Worm (Caenorhabditis elegans) whole organism, early embryonic: Measurements from ENCODE around the gene rol-3.

Experiments
- B0310.2 ChIP-seq: sonication (generic microtip); optimal IDR thresholded peaks from 2 replicates; lab custom pipeline; 2016; ENCODE audit warnings: mild to moderate bottlenecking, missing genetic modification characterization, missing compliant biosample characterization
- F13C5.2 ChIP-seq: sonication (generic microtip); optimal IDR thresholded peaks from 2 replicates; lab custom pipeline; 2017; ENCODE audit warnings: mild to moderate bottlenecking, missing genetic modification characterization, inconsistent platforms, missing compliant biosample characterization
- aly-1 ChIP-seq: sonication (generic microtip); optimal IDR thresholded peaks from 2 replicates; lab custom pipeline; 2016; ENCODE audit warnings: missing genetic modification characterization, missing compliant biosample characterization
- ama-1 ChIP-seq: fragments of 150-350 bp; optimal IDR thresholded peaks from 2 replicates; lab custom pipeline; 2014
- ceh-13 ChIP-seq: fragments of 200-800 bp; sonication (Bioruptor generic); optimal IDR thresholded peaks from 2 replicates; lab custom pipeline; 2018; ENCODE audit warnings: mild to moderate bottlenecking, missing genetic modification characterization, missing compliant biosample characterization
- ceh-36 ChIP-seq: sonication (generic microtip); optimal IDR thresholded peaks from 2 replicates; lab custom pipeline; 2016; ENCODE audit warnings: missing genetic modification characterization, inconsistent platforms, missing compliant biosample characterization
- ets-7 ChIP-seq: sonication (generic microtip); optimal IDR thresholded peaks from 2 replicates; lab custom pipeline; 2016; ENCODE audit warnings: missing genotype, missing genetic modification characterization, missing compliant biosample characterization
- flt-1 ChIP-seq: fragments of 200-800 bp; sonication (Bioruptor generic); IDR thresholded peaks from 2 replicates; pipeline ENCODE4 v1.3.6; 2022; ENCODE audit warnings: missing genetic modification characterization, missing compliant biosample characterization
- hmbx-1 ChIP-seq: sonication (generic microtip); optimal IDR thresholded peaks from 2 replicates; lab custom pipeline; 2016; ENCODE audit warnings: mild to moderate bottlenecking, missing genetic modification characterization, missing compliant biosample characterization
- hmg-4 ChIP-seq: fragments of 200-800 bp; sonication (Bioruptor generic); optimal IDR thresholded peaks from 2 replicates; lab custom pipeline; 2018; ENCODE audit warnings: mild to moderate bottlenecking, missing genetic modification characterization, missing compliant biosample characterization
- hnd-1 ChIP-seq: sonication (generic microtip); optimal IDR thresholded peaks from 2 replicates; lab custom pipeline; 2016; ENCODE audit warnings: missing genetic modification characterization, missing compliant biosample characterization
- pes-1 ChIP-seq: fragments of 200-800 bp; sonication (Bioruptor generic); IDR thresholded peaks from 2 replicates; pipeline ENCODE4 v1.3.6; 2022; ENCODE audit warnings: missing genetic modification reagents, missing genetic modification characterization, missing compliant biosample characterization
- scrt-1 ChIP-seq: fragments of 200-800 bp; sonication (Bioruptor generic); IDR thresholded peaks from 2 replicates; pipeline ENCODE4 v1.3.6; 2022; ENCODE audit warnings: missing genetic modification characterization, missing compliant biosample characterization
- sea-1 ChIP-seq: fragments of 200-800 bp; sonication (Bioruptor generic); conservative IDR thresholded peaks from 2 replicates; pipeline ENCODE4 v1.3.6; 2022; ENCODE audit warnings: missing genetic modification characterization, missing compliant biosample characterization
- tbx-11 ChIP-seq: fragments of 200-800 bp; sonication (Bioruptor generic); IDR thresholded peaks from 2 replicates; pipeline ENCODE4 v1.3.6; 2022; ENCODE audit warnings: missing genetic modification characterization, missing compliant biosample characterization
- tbx-37 ChIP-seq: fragments of 200-800 bp; sonication (Bioruptor generic); conservative IDR thresholded peaks from 2 replicates; pipeline ENCODE4 v1.3.6; 2022; ENCODE audit warnings: missing genetic modification reagents, missing genetic modification characterization, missing compliant biosample characterization
- tra-4 ChIP-seq: sonication (generic microtip); optimal IDR thresholded peaks from 2 replicates; lab custom pipeline; 2017; ENCODE audit warnings: missing genetic modification characterization, missing compliant biosample characterization

The rol-3 gene

DNA sequence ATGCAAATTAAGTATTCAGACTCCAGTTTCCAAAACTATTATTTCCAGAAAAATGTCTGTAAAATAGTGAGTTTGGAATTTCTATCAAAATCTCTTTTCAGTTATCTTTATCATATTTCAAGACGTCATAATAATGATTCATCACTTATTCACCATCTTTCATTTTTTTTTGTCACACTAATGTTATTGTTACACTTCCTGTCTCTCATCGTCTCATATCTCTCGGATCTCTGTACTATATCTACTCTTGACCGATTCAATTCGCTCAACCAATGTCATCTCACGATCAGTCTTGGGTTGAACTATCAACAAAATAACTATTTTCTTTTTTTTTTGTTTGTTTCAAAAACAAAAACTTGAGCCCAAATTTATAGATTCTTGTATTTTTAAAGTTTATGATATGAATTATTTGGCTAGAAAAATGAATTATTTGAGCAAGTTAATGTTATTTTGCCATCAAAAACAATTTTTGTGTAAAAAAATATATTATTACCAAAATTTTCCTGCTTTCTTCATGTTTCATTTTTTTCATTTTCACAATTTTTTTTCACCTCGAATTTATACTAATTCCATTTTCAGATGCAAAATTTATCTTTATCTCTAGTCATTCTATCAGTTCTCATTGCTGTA, 36.9 kb downstream of the rol-3 start, which contains the start of gene cri-2:
Gene cri-2 (plus strand): TSS at position 580 of the 630 bp plus-strand sequence.
- no peak for TF ChIP-seq tbx-37
- no peak for TF ChIP-seq F13C5.2 (tag; lab: Kevin White, UChicago)
- TF ChIP-seq ceh-36 (tag; lab: Kevin White, UChicago), result no peak
- no peak for TF ChIP-seq hmg-4 (GFP tag; lab: Kevin White, UChicago)
- TF ChIP-seq flt-1 (GFP tag; lab: Robert Waterston, UW), result no peak
- TF ChIP-seq scrt-1, result no peak
- TF ChIP-seq hmbx-1 (tag; lab: Kevin White, UChicago), result no peak
- no peak for TF ChIP-seq ets-7
- TF ChIP-seq sea-1, result no peak
- no peak for TF ChIP-seq pes-1 (GFP tag; lab: Robert Waterston, UW)
- TF ChIP-seq hnd-1 (tag; lab: Kevin White, UChicago), result no peak
- TF ChIP-seq B0310.2 (tag; lab: Kevin White, UChicago), result no peak
- TF ChIP-seq ama-1, result no peak
- no peak for TF ChIP-seq ceh-13
- TF ChIP-seq tbx-11 (GFP tag; lab: Robert Waterston, UW), result no peak
- no peak for TF ChIP-seq tra-4
- TF ChIP-seq aly-1 (tag; lab: Kevin White, UChicago), result no peak

DNA sequence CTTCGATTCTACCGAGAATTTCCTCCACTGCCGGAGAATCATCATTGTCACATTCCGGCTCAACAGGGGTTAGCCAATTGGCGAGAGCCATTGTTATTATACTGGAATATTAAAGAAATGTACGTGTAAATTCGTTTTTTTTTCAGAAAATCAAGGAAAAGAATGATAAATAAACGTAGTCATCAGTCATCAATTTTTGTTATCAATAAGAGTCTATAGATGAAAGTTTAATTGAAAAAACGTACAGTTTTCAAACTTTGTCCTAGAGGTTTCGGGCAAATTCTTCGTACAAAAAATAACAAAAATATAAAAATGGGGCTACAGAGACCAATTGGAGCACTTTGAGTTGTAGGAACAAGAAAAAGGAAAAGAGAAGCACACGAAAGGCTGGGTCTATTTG, 39.2 kb downstream of the rol-3 start, which contains the start of gene F20D6.11:
Gene F20D6.11 (minus strand): TSS at position 101 of the 400 bp plus-strand sequence.
- TF ChIP-seq ceh-13 (no peak), scrt-1 (no peak), flt-1 (GFP tag; lab: Robert Waterston, UW) (no peak), hmg-4 (GFP tag; lab: Kevin White, UChicago) (no peak), tbx-37 (no peak), ceh-36 (tag; lab: Kevin White, UChicago) (no peak), F13C5.2 (tag; lab: Kevin White, UChicago) (no peak), pes-1 (GFP tag; lab: Robert Waterston, UW) (no peak), tra-4 (no peak), ama-1 (no peak)

DNA sequence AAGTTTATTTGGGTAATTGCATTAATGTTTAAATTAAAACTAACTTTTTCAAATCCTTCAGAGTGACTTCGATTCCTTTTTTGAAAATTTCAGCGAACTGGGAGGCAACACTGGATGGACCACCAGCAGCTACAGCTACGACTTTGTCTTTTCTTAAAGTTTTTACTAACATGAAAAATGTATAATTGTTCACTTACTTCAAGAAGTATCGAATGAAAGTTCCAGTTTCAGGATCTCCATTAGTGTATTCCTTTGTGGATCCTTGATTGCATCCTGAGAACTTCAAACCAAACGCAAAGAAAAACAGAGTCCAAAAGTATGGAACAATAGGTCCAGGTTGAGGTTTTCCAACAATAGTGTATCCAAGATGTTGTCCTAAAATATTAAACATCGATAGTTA, 41.2 kb downstream of the rol-3 start:
- TF ChIP-seq tra-4 (no peak), pes-1 (GFP tag; lab: Robert Waterston, UW) (no peak), tbx-11 (GFP tag; lab: Robert Waterston, UW) (no peak), ets-7 (no peak), B0310.2 (tag; lab: Kevin White, UChicago) (no peak), tbx-37 (no peak), sea-1 (no peak), hmbx-1 (tag; lab: Kevin White, UChicago) (no peak), hmg-4 (GFP tag; lab: Kevin White, UChicago) (no peak), hnd-1 (tag; lab: Kevin White, UChicago) (no peak), F13C5.2 (tag; lab: Kevin White, UChicago) (no peak), aly-1 (tag; lab: Kevin White, UChicago) (no peak), ceh-13 (no peak), scrt-1 (no peak), ceh-36 (tag; lab: Kevin White, UChicago) (no peak)

DNA sequence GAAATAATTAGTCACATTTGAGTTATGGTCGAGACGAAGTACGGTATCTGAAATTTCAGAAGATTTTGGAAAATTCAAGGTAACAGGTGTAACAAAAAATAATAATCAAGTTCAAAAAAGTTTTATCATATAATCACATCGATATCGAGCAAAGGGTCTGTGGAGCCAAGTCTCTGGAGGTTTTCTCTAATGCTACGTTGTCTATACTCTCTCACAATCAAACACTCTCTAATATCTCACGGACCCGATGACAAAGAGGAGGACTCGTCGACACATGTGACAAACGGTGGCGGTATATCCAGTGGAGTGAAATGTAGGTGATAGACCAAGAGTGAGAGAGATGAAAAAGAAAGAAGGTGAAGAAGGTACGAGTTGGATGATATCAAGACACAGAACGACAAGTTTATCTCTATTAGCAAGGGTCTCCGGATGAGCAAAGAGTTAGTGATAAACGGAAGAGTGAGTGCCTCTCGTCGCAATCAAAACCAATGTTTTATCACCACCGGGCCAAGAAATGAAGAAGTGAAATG, 42.3 kb downstream of the rol-3 start, which contains the start of gene F20D6.10:
Gene F20D6.10 (minus strand): TSS at position 51 of the 530 bp plus-strand sequence.
- TF ChIP-seq scrt-1 (no peak), pes-1 (GFP tag; lab: Robert Waterston, UW) (no peak), F13C5.2 (tag; lab: Kevin White, UChicago) (no peak), aly-1 (tag; lab: Kevin White, UChicago) (no peak), hmbx-1 (tag; lab: Kevin White, UChicago) (no peak), ets-7 (no peak), tra-4 (no peak), B0310.2 (tag; lab: Kevin White, UChicago) (no peak), hnd-1 (tag; lab: Kevin White, UChicago) (no peak), flt-1 (GFP tag; lab: Robert Waterston, UW) (no peak), ceh-13 (no peak), tbx-11 (GFP tag; lab: Robert Waterston, UW) (no peak), ceh-36 (tag; lab: Kevin White, UChicago) (no peak), hmg-4 (GFP tag; lab: Kevin White, UChicago) (no peak), ama-1 (no peak), tbx-37 (no peak)

DNA sequence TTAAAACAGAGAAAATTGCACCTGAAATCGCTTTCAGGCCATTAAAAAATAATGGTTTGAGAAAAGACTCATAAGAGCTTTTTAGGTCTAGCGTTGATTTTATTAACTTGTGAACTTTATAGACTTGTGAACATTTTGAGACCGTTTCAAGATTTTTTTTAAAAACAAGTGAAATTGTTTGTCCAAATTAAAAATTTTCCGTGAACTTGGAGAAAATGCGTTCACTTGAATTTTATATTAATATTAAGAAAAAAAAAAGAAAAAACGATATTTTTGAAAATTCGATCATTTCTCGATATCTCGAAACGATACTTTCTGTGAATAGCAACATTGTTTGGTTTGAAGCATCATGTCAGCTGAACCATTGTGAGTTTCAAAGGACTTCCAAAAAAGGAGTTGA, 47.8 kb downstream of the rol-3 start, which contains the start of gene F20D6.1:
Gene F20D6.1 (plus strand): TSS at position 301 of the 400 bp plus-strand sequence.
- TF ChIP-seq hmbx-1 (tag; lab: Kevin White, UChicago) (no peak), hmg-4 (GFP tag; lab: Kevin White, UChicago) (no peak), sea-1 (no peak), F13C5.2 (tag; lab: Kevin White, UChicago) (no peak)

DNA sequence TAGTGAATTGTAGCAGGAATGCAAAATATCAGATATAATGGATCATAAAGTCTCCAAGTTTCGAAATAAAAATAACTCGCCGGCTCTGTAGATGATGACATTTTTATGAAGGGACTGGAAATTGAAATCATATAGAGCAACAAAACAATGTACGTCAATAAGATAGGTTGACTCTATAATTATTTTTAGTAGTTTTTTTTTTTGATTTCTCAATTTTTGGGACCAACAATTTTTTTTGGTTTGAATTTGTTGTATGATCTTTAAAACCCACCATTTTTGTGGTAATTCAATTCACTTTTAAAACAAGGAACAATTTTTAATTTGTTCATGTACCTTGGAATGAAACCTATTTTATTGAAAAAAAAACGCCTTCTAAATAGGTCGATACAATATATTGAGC, 48.2 kb downstream of the rol-3 start, which contains the start of gene F20D6.12:
Gene F20D6.12 (minus strand): TSS at position 101 of the 400 bp plus-strand sequence.
- no peak for TF ChIP-seq tbx-11 (GFP tag; lab: Robert Waterston, UW)
- no peak for TF ChIP-seq flt-1 (GFP tag; lab: Robert Waterston, UW)
- no peak for TF ChIP-seq sea-1
- TF ChIP-seq ceh-13, result no peak

DNA sequence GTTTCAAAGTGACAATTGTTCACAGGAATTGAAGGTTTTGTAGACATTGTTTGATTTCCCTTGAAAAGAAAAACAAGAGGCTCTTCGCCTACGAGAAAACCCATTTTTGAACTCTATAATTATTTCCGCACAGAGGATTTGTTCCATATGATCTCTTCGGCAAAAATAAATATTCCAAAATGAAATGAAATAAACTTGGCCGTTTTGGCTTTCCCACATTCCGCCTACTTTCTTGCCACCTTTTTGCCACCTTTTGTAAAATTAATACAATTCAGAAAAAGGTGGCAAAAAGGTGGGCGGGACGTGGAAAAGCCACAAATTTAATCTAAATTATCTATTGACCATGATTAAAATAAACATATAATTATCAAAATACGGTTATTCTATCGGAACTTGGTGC, 49.8 kb downstream of the rol-3 start, which contains the start of gene F20D6.15:
Gene F20D6.15 (minus strand): TSS at position 47 of the 400 bp plus-strand sequence.
- TF ChIP-seq B0310.2 (tag; lab: Kevin White, UChicago) (no peak), F13C5.2 (tag; lab: Kevin White, UChicago) (no peak), ets-7 (no peak), hnd-1 (tag; lab: Kevin White, UChicago) (no peak), ceh-13 (no peak), hmg-4 (GFP tag; lab: Kevin White, UChicago) (no peak), ama-1 (no peak), scrt-1 (no peak), tra-4 (no peak)
